Fruit fly (Drosophila melanogaster) whole organism, larva: Measurements from ENCODE around the gene Ca-alpha1D.

Source experiments
- noc ChIP-seq: fragments of 200-800 bp; sonication (Bioruptor generic); optimal IDR thresholded peaks from 3 replicates; lab custom pipeline; 2019; ENCODE audit warnings: missing biosample characterization, mild to moderate bottlenecking, missing genetic modification characterization, moderate library complexity

Gene Ca-alpha1D

DNA sequence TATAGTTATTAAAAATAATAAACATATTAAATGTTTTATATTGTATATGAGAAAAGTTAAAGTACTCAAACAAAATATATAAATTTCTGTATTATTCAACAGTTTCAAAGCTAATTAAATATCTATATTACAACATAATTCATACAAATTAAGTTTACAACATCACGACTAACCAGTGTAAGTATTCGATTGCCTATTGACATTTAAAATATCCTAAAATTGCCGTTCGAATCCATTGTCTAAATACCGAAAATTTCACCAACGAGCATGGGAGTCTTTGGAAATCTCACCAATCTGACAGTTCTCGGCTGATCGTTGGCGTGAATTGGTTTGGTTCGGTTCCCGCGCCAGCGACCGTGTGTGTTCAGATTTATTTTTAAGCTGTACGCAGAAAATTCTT, at the start of gene Ca-alpha1D:
TSS of gene Ca-alpha1D (plus strand) at position 301 of the 400 bp plus-strand sequence.
- no peak for TF ChIP-seq noc (tag; lab: Kevin White, UChicago)

DNA sequence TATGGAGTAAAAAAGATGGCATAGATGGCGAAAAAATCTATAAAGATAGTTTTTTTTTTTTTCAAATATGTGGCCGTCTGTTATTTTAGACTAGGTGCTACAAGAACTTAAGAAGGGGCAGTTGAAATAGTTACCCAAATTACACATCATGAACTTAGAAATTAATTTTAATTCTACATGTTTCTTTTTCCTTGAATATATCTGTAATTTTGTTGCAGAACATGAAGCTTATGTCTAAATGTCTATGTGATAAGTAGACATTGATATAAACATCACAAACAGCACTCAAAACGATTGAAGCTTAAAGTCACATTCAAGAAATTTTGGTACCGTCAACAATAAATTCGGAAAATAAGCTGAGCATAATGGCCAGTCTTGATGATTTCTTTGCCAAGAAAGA, 32.4 kb upstream of the Ca-alpha1D start, which contains the start of gene CG4892:
TSS of gene CG4892 (plus strand) at position 301 of the 400 bp plus-strand sequence.
- no peak for TF ChIP-seq noc (tag; lab: Kevin White, UChicago)

DNA sequence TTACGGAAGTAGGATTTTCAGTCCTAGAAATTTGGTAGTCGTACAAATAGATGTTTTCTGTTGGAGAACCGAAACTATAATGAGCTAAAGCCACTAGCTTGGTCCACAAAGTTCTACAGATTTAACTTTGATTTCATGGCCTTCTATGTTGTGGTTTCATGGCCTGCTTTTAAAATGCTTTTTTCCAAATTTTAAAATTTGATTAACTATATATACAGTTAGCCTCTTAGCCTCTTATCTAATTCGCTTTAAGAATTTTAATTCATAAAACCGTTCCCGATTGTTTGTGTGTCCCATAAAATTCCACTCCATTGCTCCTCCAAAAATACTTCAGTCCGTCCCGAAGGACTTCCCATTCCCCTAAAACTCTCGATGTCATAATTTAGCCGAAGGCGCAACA, 30.5 kb upstream of the Ca-alpha1D start, which contains the start of gene CG34168:
TSS of gene CG34168 (minus strand) at position 101 of the 400 bp plus-strand sequence.
- TF ChIP-seq noc (tag; lab: Kevin White, UChicago) = no peak

DNA sequence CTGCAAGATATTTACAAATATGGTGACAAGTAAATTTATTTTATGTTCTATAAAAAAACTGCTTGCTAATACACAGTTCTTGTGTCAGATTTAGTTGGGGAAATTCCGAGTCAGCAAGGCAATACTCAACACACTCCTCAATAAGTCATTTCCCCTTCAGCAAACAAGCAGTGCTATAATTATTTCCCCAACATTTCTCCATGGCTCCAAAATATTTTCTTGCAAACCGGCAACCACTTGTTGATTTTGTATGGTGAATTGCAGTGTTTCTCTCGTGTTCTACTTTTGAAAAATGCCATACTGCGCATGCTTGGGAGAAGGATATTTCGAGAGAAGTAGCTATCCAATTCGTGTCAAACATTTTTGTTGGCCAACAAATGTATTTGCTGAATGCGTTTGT, 32.5 kb downstream of the Ca-alpha1D start:
- TF ChIP-seq noc (tag; lab: Kevin White, UChicago) = no peak

DNA sequence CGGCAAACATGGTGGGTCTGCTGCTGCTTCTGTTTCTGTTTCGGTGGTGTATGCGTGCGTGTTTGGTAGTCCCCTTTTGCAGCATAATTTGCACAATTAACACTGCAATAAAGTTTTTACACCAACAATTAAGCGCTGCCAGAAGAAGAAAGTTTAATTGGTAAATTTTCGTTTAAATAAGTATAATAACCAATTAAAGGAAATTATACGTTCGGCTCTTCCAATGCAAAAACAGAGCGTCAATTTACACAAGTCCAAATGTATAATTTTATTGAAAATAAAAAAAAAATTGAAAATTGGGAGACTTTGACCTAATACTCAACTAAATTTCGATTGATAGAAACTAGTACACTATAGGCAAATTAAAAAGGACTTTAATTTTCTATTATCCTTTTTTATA, 45.5 kb downstream of the Ca-alpha1D start, which contains the start of gene CG31819:
TSS of gene CG31819 (plus strand) at position 301 of the 400 bp plus-strand sequence.
- TF ChIP-seq noc (tag; lab: Kevin White, UChicago) = no peak

DNA sequence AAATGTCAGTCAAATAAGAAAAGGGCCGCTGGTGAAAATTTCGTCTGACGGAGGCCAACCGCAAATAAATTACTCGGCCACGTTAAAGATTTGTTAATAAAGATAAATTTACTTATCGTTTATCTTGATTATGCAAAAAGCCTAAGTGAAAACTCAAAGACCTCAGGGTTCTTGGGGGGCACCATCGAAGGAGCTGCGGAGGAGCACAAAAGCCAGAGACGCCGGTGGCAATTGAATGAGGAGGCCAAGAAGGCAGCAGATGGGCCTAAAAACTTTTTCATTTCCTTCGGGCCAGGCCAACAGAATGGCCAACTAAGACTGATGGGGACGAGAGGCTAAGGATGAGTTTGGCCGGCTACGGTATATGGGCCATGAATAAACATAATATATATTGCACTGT, 50.7 kb downstream of the Ca-alpha1D start:
- TF ChIP-seq noc (tag; lab: Kevin White, UChicago) = no peak

DNA sequence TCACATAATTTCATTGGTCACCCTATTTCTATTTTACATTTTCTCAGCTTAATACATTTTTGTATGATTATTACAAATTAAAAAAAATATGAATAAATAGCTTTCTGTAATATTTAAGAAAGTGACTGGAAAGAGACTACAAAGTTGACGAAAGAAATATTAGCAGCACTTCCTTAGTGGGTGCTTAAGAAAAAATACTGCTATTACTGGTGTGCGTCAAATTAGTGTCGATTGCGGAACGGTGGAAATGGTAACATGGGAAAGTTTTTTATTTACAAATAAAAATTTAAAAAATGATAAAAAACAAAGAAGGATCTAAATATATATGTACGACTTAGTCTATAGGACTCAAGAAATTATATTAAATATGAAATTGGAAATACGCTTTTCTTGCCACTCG, 58.4 kb downstream of the Ca-alpha1D start:
- no peak for TF ChIP-seq noc (tag; lab: Kevin White, UChicago)

DNA sequence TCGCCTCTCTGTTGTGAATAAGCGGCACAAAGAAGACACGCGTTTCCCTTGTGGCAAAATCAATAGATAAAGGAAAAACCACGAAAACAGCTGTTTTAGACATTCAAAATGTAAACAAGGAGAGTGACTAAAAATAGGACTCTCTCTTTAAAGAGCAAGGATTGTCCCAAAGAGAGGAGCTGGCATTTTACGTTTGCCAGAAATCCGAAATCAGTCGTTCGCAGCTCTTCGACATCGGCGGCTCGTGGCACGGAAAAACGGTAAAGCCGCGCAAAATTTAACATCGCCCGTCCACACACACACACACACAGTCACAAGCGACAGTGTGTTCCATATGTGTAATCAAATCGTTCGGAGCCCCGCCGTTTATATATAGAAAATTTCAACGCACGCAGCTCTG, 65.6 kb downstream of the Ca-alpha1D start, which contains the start of gene Ca-Ma2d:
TSS of gene Ca-Ma2d (plus strand) at position 211 of the 400 bp plus-strand sequence.
- no peak for TF ChIP-seq noc (tag; lab: Kevin White, UChicago)

DNA sequence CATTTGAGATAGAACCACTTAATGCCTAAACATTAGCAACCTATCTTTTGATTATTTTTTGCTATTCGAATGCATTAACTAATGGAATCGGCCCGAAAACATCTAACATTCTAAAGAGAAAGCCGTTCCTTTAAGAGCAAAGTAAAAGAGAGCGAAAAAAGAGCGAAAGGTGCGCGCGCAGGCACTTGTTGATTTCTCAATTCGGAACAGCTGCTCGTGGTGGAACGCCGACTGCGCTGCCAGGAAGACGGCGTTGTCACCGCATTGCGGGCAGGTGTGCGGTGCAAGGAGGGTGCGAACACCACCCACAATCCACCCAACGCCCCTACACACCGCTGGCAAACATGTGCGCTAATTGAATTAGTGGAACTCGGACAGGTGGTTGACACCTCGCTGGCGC, 69.2 kb downstream of the Ca-alpha1D start:
- no peak for TF ChIP-seq noc (tag; lab: Kevin White, UChicago)
